Worm (Caenorhabditis elegans) whole organism, L4/young adult: ENCODE measurements around the gene cogc-2.

Source experiments
- W03F9.2 ChIP-seq: fragments of 150-350 bp; optimal IDR thresholded peaks from 2 replicates; lab custom pipeline; 2014; ENCODE audit warnings: missing biosample characterization, missing genetic modification characterization
- dao-5 ChIP-seq: sonication (generic microtip); optimal IDR thresholded peaks from 2 replicates; lab custom pipeline; 2016; ENCODE audit warnings: missing genotype, missing genetic modification characterization, moderate library complexity, missing compliant biosample characterization
- him-1 ChIP-seq: sonication (generic microtip); optimal IDR thresholded peaks from 2 replicates; lab custom pipeline; 2016; ENCODE audit warnings: missing genotype, missing genetic modification reagents, missing genetic modification characterization, missing compliant biosample characterization

DNA sequence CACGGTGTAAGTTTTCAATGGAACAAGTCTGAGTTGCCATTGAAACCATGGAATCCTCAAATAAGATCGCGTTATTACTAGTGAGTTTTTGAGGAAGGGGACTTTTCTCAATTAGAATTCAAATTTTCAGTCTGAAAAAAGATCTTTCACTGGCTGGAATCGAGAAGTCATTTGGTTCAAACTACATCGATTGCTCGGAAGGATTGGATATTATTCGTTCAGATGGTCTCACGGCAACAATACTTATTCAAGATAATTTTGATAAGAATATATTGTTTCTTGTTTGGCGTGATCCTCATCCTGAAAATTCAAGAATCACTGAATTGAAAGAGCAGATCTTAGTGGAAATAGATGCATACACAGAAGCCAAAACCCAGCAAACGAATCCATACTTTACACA, 28.1 kb upstream of the cogc-2 start:
- TF ChIP-seq W03F9.2 (no peak), him-1 (tag; lab: Kevin White, UChicago) (no peak), dao-5 (tag; lab: Kevin White, UChicago) (no peak)
